Fruit fly (Drosophila melanogaster) whole organism, embryonic: Measurements from ENCODE around the gene Nopp140.

Experiments
- ATbp ChIP-seq: fragments of 200-800 bp; sonication (Bioruptor generic); optimal IDR thresholded peaks from 2 replicates; lab custom pipeline; 2017; ENCODE audit warnings: missing biosample characterization, mild to moderate bottlenecking, missing genetic modification characterization, missing genetic modification reagents
- Blimp-1 ChIP-seq: fragments of 200-800 bp; sonication (Bioruptor generic); optimal IDR thresholded peaks from 3 replicates; lab custom pipeline; 2018; ENCODE audit warnings: missing biosample characterization, missing genetic modification characterization, mild to moderate bottlenecking, moderate library complexity, missing genetic modification reagents
- CG10209 ChIP-seq: fragments of 200-800 bp; sonication (Bioruptor generic); optimal IDR thresholded peaks from 3 replicates; lab custom pipeline; 2017; ENCODE audit warnings: missing biosample characterization, mild to moderate bottlenecking, missing genetic modification characterization, missing genetic modification reagents
- CG10565 ChIP-seq: fragments of 200-800 bp; sonication (Bioruptor generic); optimal IDR thresholded peaks from 3 replicates; lab custom pipeline; 2016; ENCODE audit warnings: missing biosample characterization, mild to moderate bottlenecking, missing genetic modification characterization
- CG11085 ChIP-seq: fragments of 200-800 bp; sonication (Bioruptor generic); IDR thresholded peaks from 2 replicates; pipeline ENCODE4 v1.3.6; 2022; ENCODE audit warnings: missing biosample characterization, missing genetic modification characterization
- CG11247 ChIP-seq: fragments of 200-800 bp; sonication (Bioruptor generic); IDR thresholded peaks from 2 replicates; pipeline ENCODE4 v1.3.6; 2022; ENCODE audit warnings: missing biosample characterization, missing genetic modification characterization
- CG12219 ChIP-seq: fragments of 200-800 bp; sonication (Bioruptor generic); optimal IDR thresholded peaks from 3 replicates; lab custom pipeline; 2018; ENCODE audit warnings: missing biosample characterization, mild to moderate bottlenecking, missing genetic modification characterization
- CG12769 ChIP-seq: fragments of 200-800 bp; sonication (Bioruptor generic); optimal IDR thresholded peaks from 2 replicates; lab custom pipeline; 2019; ENCODE audit warnings: missing biosample characterization, mild to moderate bottlenecking, missing genetic modification characterization, moderate library complexity
- CG14710 ChIP-seq: fragments of 200-800 bp; sonication (Bioruptor generic); optimal IDR thresholded peaks from 3 replicates; lab custom pipeline; 2019; ENCODE audit warnings: missing biosample characterization, mild to moderate bottlenecking, missing genetic modification characterization, moderate library complexity
- CG14860 ChIP-seq: fragments of 200-800 bp; sonication (Bioruptor generic); IDR thresholded peaks from 3 replicates; pipeline ENCODE4 v1.3.6; 2022; ENCODE audit warnings: missing biosample characterization, missing genetic modification characterization; ENCODE audit not compliant: partially characterized antibody
- CG14965 ChIP-seq: fragments of 200-800 bp; sonication (Bioruptor generic); optimal IDR thresholded peaks from 2 replicates; lab custom pipeline; 2016; ENCODE audit warnings: missing biosample characterization, missing genetic modification characterization, borderline replicate concordance
- CG17802 ChIP-seq: fragments of 200-800 bp; sonication (Bioruptor generic); optimal IDR thresholded peaks from 2 replicates; lab custom pipeline; 2018; ENCODE audit warnings: missing biosample characterization, mild to moderate bottlenecking, missing genetic modification characterization, moderate library complexity
- CG2199 ChIP-seq: fragments of 200-800 bp; sonication (Bioruptor generic); IDR thresholded peaks from 3 replicates; pipeline ENCODE4 v1.3.6; 2022; ENCODE audit warnings: missing biosample characterization, missing genetic modification characterization
- CG31441 ChIP-seq: fragments of 200-800 bp; sonication (Bioruptor generic); IDR thresholded peaks from 2 replicates; pipeline ENCODE4 v1.3.6; 2022; ENCODE audit warnings: missing biosample characterization, missing genetic modification characterization
- CG32532 ChIP-seq: fragments of 200-800 bp; sonication (Bioruptor generic); IDR thresholded peaks from 2 replicates; pipeline ENCODE4 v1.3.6; 2022; ENCODE audit warnings: missing biosample characterization, missing genetic modification characterization
- CG3281 ChIP-seq: fragments of 200-800 bp; sonication (Bioruptor generic); optimal IDR thresholded peaks from 3 replicates; lab custom pipeline; 2017; ENCODE audit warnings: missing biosample characterization, mild to moderate bottlenecking, missing genetic modification characterization
- CG33213 ChIP-seq: fragments of 200-800 bp; sonication (Bioruptor generic); optimal IDR thresholded peaks from 3 replicates; lab custom pipeline; 2016; ENCODE audit warnings: missing biosample characterization, missing genetic modification characterization
- CG34224 ChIP-seq: fragments of 200-800 bp; sonication (Bioruptor generic); IDR thresholded peaks from 3 replicates; pipeline ENCODE4 v1.3.6; 2022; ENCODE audit warnings: missing biosample characterization, missing genetic modification characterization; ENCODE audit not compliant: partially characterized antibody
- CG42726 ChIP-seq: fragments of 200-800 bp; sonication (Bioruptor generic); IDR thresholded peaks from 2 replicates; pipeline ENCODE4 v1.3.6; 2022; ENCODE audit warnings: missing biosample characterization, missing genetic modification characterization; ENCODE audit not compliant: partially characterized antibody
- CG4424 ChIP-seq: fragments of 200-800 bp; sonication (Bioruptor generic); optimal IDR thresholded peaks from 3 replicates; lab custom pipeline; 2016; ENCODE audit warnings: missing biosample characterization, missing genetic modification characterization
- CG5180 ChIP-seq: fragments of 200-800 bp; sonication (Bioruptor generic); optimal IDR thresholded peaks from 3 replicates; lab custom pipeline; 2017; ENCODE audit warnings: missing biosample characterization, missing genetic modification characterization, mild to moderate bottlenecking, moderate library complexity, missing genetic modification reagents
- CG7357 ChIP-seq: fragments of 200-800 bp; sonication (Bioruptor generic); IDR thresholded peaks from 3 replicates; pipeline ENCODE4 v1.3.6; 2022; ENCODE audit warnings: missing biosample characterization, missing genetic modification characterization
- CG8089 ChIP-seq: fragments of 200-800 bp; sonication (Bioruptor generic); optimal IDR thresholded peaks from 3 replicates; lab custom pipeline; 2016; ENCODE audit warnings: missing biosample characterization, missing genetic modification characterization
- CoRest ChIP-seq: fragments of 200-800 bp; sonication (Bioruptor generic); optimal IDR thresholded peaks from 3 replicates; lab custom pipeline; 2018; ENCODE audit warnings: missing biosample characterization, mild to moderate bottlenecking, missing genetic modification characterization, moderate library complexity
- Ets65A ChIP-seq: fragments of 200-800 bp; sonication (Bioruptor generic); peaks from one replicate; lab custom pipeline; 2016; ENCODE audit warnings: missing biosample characterization, missing genetic modification characterization
- Fer1 ChIP-seq: fragments of 200-800 bp; sonication (Bioruptor generic); optimal IDR thresholded peaks from 2 replicates; lab custom pipeline; 2017; ENCODE audit warnings: missing biosample characterization, mild to moderate bottlenecking, missing genetic modification characterization
- Hey ChIP-seq: fragments of 200-800 bp; sonication (Bioruptor generic); optimal IDR thresholded peaks from 3 replicates; lab custom pipeline; 2018; ENCODE audit warnings: missing biosample characterization, mild to moderate bottlenecking, missing genetic modification characterization
- Lpt ChIP-seq: fragments of >200 bp; optimal IDR thresholded peaks from 2 replicates; lab custom pipeline; 2018; ENCODE audit warnings: missing biosample characterization, missing genetic modification characterization
- Meics ChIP-seq: fragments of 200-800 bp; sonication (Bioruptor generic); optimal IDR thresholded peaks from 2 replicates; lab custom pipeline; 2017; ENCODE audit warnings: missing biosample characterization, mild to moderate bottlenecking, missing genetic modification characterization
- PHDP ChIP-seq: fragments of 200-800 bp; sonication (Bioruptor generic); optimal IDR thresholded peaks from 3 replicates; lab custom pipeline; 2018; ENCODE audit warnings: missing biosample characterization, mild to moderate bottlenecking, missing genetic modification characterization, moderate library complexity
- Pdp1 ChIP-seq, 2 experiments: fragments of 200-800 bp; sonication (Bioruptor generic); optimal IDR thresholded peaks; 3 replicates each; lab custom pipeline; 2016; ENCODE audit warnings: missing biosample characterization in 2 of 2, missing genetic modification characterization in 2 of 2, mild to moderate bottlenecking in 1 of 2, moderate library complexity in 1 of 2
- Six4 ChIP-seq: fragments of 200-800 bp; sonication (Bioruptor generic); optimal IDR thresholded peaks from 2 replicates; lab custom pipeline; 2016; ENCODE audit warnings: missing biosample characterization, missing genetic modification characterization
- Sry-β ChIP-seq: fragments of 200-800 bp; sonication (Bioruptor generic); optimal IDR thresholded peaks from 2 replicates; lab custom pipeline; 2018; ENCODE audit warnings: missing biosample characterization, mild to moderate bottlenecking, missing genetic modification characterization, moderate library complexity
- al ChIP-seq: fragments of 200-800 bp; sonication (Bioruptor generic); IDR thresholded peaks from 2 replicates; pipeline ENCODE4 v1.3.6; 2022; ENCODE audit warnings: missing biosample characterization, missing genetic modification characterization
- aop ChIP-seq: fragments of 200-800 bp; sonication (Bioruptor generic); IDR thresholded peaks from 2 replicates; pipeline ENCODE4 v1.3.6; 2022; ENCODE audit warnings: missing biosample characterization, missing genetic modification characterization
- ash1 ChIP-seq: fragments of 200-800 bp; sonication (Bioruptor generic); optimal IDR thresholded peaks from 2 replicates; lab custom pipeline; 2018; ENCODE audit warnings: missing biosample characterization, mild to moderate bottlenecking, missing genetic modification characterization
- ci ChIP-seq: fragments of 200-800 bp; sonication (Bioruptor generic); IDR thresholded peaks from 3 replicates; pipeline ENCODE4 v1.3.6; 2022; ENCODE audit warnings: missing biosample characterization, missing genetic modification characterization
- crc ChIP-seq: fragments of 200-800 bp; sonication (Bioruptor generic); optimal IDR thresholded peaks from 2 replicates; lab custom pipeline; 2016; ENCODE audit warnings: missing biosample characterization, missing genetic modification characterization
- ems ChIP-seq: fragments of 200-800 bp; sonication (Bioruptor generic); optimal IDR thresholded peaks from 3 replicates; lab custom pipeline; 2016; ENCODE audit warnings: missing biosample characterization, missing genetic modification characterization
- grn ChIP-seq: fragments of 200-800 bp; sonication (Bioruptor generic); optimal IDR thresholded peaks from 3 replicates; lab custom pipeline; 2017; ENCODE audit warnings: missing biosample characterization, missing genetic modification characterization
- gro ChIP-seq: fragments of 200-800 bp; sonication (Bioruptor generic); optimal IDR thresholded peaks from 2 replicates; lab custom pipeline; 2016; ENCODE audit warnings: missing biosample characterization, missing genetic modification characterization
- jigr1 ChIP-seq: fragments of 200-800 bp; sonication (Bioruptor generic); IDR thresholded peaks from 3 replicates; pipeline ENCODE4 v1.3.6; 2022; ENCODE audit warnings: missing biosample characterization, missing genetic modification characterization
- klu ChIP-seq: fragments of 200-800 bp; sonication (Bioruptor generic); IDR thresholded peaks from 2 replicates; pipeline ENCODE4 v1.3.6; 2022; ENCODE audit warnings: missing biosample characterization, missing genetic modification characterization
- odd ChIP-seq: fragments of 200-800 bp; sonication (Bioruptor generic); optimal IDR thresholded peaks from 2 replicates; lab custom pipeline; 2017; ENCODE audit warnings: missing biosample characterization, mild to moderate bottlenecking, missing genetic modification characterization
- pfk ChIP-seq: fragments of 200-800 bp; sonication (Bioruptor generic); optimal IDR thresholded peaks from 2 replicates; lab custom pipeline; 2018; ENCODE audit warnings: missing biosample characterization, mild to moderate bottlenecking, missing genetic modification characterization, moderate library complexity
- rib ChIP-seq: fragments of 200-800 bp; sonication (Bioruptor generic); IDR thresholded peaks from 2 replicates; pipeline ENCODE4 v1.3.6; 2022; ENCODE audit warnings: missing biosample characterization, missing genetic modification characterization
- ro ChIP-seq: fragments of 200-800 bp; sonication (Bioruptor generic); IDR thresholded peaks from 2 replicates; pipeline ENCODE4 v1.3.6; 2022; ENCODE audit warnings: missing biosample characterization, missing genetic modification characterization
- tna ChIP-seq: fragments of 200-800 bp; sonication (Bioruptor generic); IDR thresholded peaks from 2 replicates; pipeline ENCODE4 v1.3.6; 2022; ENCODE audit warnings: missing biosample characterization, missing genetic modification characterization; ENCODE audit not compliant: partially characterized antibody
- unpg ChIP-seq: fragments of 200-800 bp; sonication (Bioruptor generic); optimal IDR thresholded peaks from 3 replicates; lab custom pipeline; 2018; ENCODE audit warnings: missing biosample characterization, mild to moderate bottlenecking, missing genetic modification characterization, moderate library complexity
- z ChIP-seq: fragments of 200-800 bp; sonication (Bioruptor generic); IDR thresholded peaks from 3 replicates; pipeline ENCODE4 v1.3.6; 2022; ENCODE audit warnings: missing biosample characterization, missing genetic modification characterization
- zen2 ChIP-seq: fragments of 200-800 bp; sonication (Bioruptor generic); IDR thresholded peaks from 3 replicates; pipeline ENCODE4 v1.3.6; 2022; ENCODE audit warnings: missing biosample characterization, missing genetic modification characterization; ENCODE audit not compliant: partially characterized antibody

Gene Nopp140

dm6 chr3L:21879344-21879743 is 46.8 kb downstream of the Nopp140 start (continued):
- TF ChIP-seq CG34224 (GFP tag; lab: Robert Waterston, UW) = peak; percentile 74
- TF ChIP-seq CG7357 (GFP tag; lab: Robert Waterston, UW) = no peak
- TF ChIP-seq CG11085 (GFP tag; lab: Robert Waterston, UW) = no peak
- peak; percentile 10 for TF ChIP-seq pfk (GFP tag; lab: Kevin White, UChicago)
- peak; percentile 74 for TF ChIP-seq ci
- peak; percentile 9 for TF ChIP-seq gro
- peak; percentile 73; the same call in 2 of the 3 replicates for TF ChIP-seq CG2199
- TF ChIP-seq Lpt (GFP tag; lab: Kevin White, UChicago) = no peak
- TF ChIP-seq CG42726 = peak; percentile 72
- no peak for TF ChIP-seq CG17802 (tag; lab: Kevin White, UChicago)
- no peak for TF ChIP-seq Six4 (GFP tag; lab: Kevin White, UChicago)
- TF ChIP-seq CG8089 = peak; percentile 52
- no peak for TF ChIP-seq CG14965 (GFP tag; lab: Kevin White, UChicago)
- no peak for TF ChIP-seq Hey (tag; lab: Kevin White, UChicago)
- no peak for TF ChIP-seq al (GFP tag; lab: Robert Waterston, UW)
- TF ChIP-seq CG31441 (GFP tag; lab: Robert Waterston, UW) = no peak; the same call in 1 of the 2 replicates
- peak; percentile 85 for TF ChIP-seq CG12769 (tag; lab: Kevin White, UChicago)
- TF ChIP-seq CG10209 (GFP tag; lab: Kevin White, UChicago) = no peak
- TF ChIP-seq Pdp1 (GFP tag; optimal IDR thresholded peaks at IDR 0.05; lab: Kevin White, UChicago) = peak in 1 of 2 experiments; percentile 36
- no peak for TF ChIP-seq CG4424 (GFP tag; lab: Kevin White, UChicago)
- TF ChIP-seq CG32532 (GFP tag; lab: Robert Waterston, UW) = peak; percentile 63; the same call in 1 of the 2 replicates
- TF ChIP-seq rib = 0 out of 2 replicates have a peak, but pooled peaks have one; percentile 52
- TF ChIP-seq ems = no peak
- no peak for TF ChIP-seq CG12219 (GFP tag; lab: Kevin White, UChicago)
- TF ChIP-seq ATbp (GFP tag; lab: Kevin White, UChicago) = no peak
- TF ChIP-seq crc (GFP tag; lab: Kevin White, UChicago) = no peak
- TF ChIP-seq CG10565 = no peak
- no peak for TF ChIP-seq Meics (GFP tag; lab: Kevin White, UChicago)
- TF ChIP-seq CG14860 (GFP tag; lab: Robert Waterston, UW) = 0 out of 3 replicates have a peak, but pooled peaks have one; percentile 49
- peak; percentile 19 for TF ChIP-seq odd (GFP tag; lab: Kevin White, UChicago)
- TF ChIP-seq jigr1 (GFP tag; lab: Robert Waterston, UW) = no peak
- peak; percentile 36 for TF ChIP-seq CG3281
- peak; percentile 100 for TF ChIP-seq z (GFP tag; lab: Robert Waterston, UW)
- TF ChIP-seq grn = no peak
- no peak for TF ChIP-seq Sry-β (GFP tag; lab: Kevin White, UChicago)
- peak; percentile 2 for TF ChIP-seq PHDP (tag; lab: Kevin White, UChicago)
- peak; percentile 76 for TF ChIP-seq zen2
- peak; percentile 16 for TF ChIP-seq unpg (GFP tag; lab: Kevin White, UChicago)
- no peak for TF ChIP-seq CG11247 (GFP tag; lab: Robert Waterston, UW)
- no peak for TF ChIP-seq CG5180 (GFP tag; lab: Kevin White, UChicago)
- TF ChIP-seq Ets65A (GFP tag; lab: Kevin White, UChicago) = no peak
- TF ChIP-seq Blimp-1 (GFP tag; lab: Kevin White, UChicago) = no peak
- peak; percentile 21 for TF ChIP-seq CG14710 (tag; lab: Kevin White, UChicago)
- no peak for TF ChIP-seq klu (GFP tag; lab: Robert Waterston, UW)
- TF ChIP-seq CG33213 (GFP tag; lab: Kevin White, UChicago) = peak; percentile 22
- peak; percentile 83 for TF ChIP-seq tna (GFP tag; lab: Robert Waterston, UW)
- no peak for TF ChIP-seq ash1 (GFP tag; lab: Kevin White, UChicago)
- no peak for TF ChIP-seq ro
- TF ChIP-seq aop = no peak
- TF ChIP-seq CoRest = no peak
- peak; percentile 52 for TF ChIP-seq Fer1
